Worm (Caenorhabditis elegans) whole organism, L2 larva: ENCODE measurements around the gene EGAP4.1.

Experiments
- F13H6.1 ChIP-seq: sonication (generic microtip); optimal IDR thresholded peaks from 2 replicates; lab custom pipeline; 2016; ENCODE audit warnings: missing genetic modification characterization, missing compliant biosample characterization
- R02D3.7 ChIP-seq: fragments of 150-350 bp; optimal IDR thresholded peaks from 2 replicates; lab custom pipeline; 2014; ENCODE audit warnings: missing biosample characterization, missing genetic modification characterization
- Y55F3AM.14 ChIP-seq: fragments of 200-800 bp; sonication (Bioruptor generic); optimal IDR thresholded peaks from 2 replicates; lab custom pipeline; 2018; ENCODE audit warnings: mild to moderate bottlenecking, missing genetic modification characterization, missing compliant biosample characterization
- alr-1 ChIP-seq: fragments of 150-350 bp; optimal IDR thresholded peaks from 2 replicates; lab custom pipeline; 2014; ENCODE audit warnings: missing biosample characterization, missing genetic modification characterization
- aly-2 ChIP-seq: fragments of 150-350 bp; optimal IDR thresholded peaks from 2 replicates; lab custom pipeline; 2014; ENCODE audit warnings: missing biosample characterization, missing genetic modification characterization
- ama-1 ChIP-seq: fragments of 150-350 bp; optimal IDR thresholded peaks from 2 replicates; lab custom pipeline; 2018; ENCODE audit warnings: inconsistent platforms
- blmp-1 ChIP-seq: sonication (generic microtip); optimal IDR thresholded peaks from 2 replicates; lab custom pipeline; 2017; ENCODE audit warnings: missing genetic modification characterization, mild to moderate bottlenecking, missing compliant biosample characterization, antibody characterized with exemption, moderate library complexity; ENCODE audit not compliant: insufficient read depth
- dmd-4 ChIP-seq: sonication (generic microtip); optimal IDR thresholded peaks from 2 replicates; lab custom pipeline; 2017; ENCODE audit warnings: missing biosample characterization, missing genetic modification characterization
- lin-13 ChIP-seq: fragments of 150-350 bp; optimal IDR thresholded peaks from 2 replicates; lab custom pipeline; 2014; ENCODE audit warnings: missing biosample characterization, missing genetic modification reagents, missing genetic modification characterization
- lin-39 ChIP-seq: fragments of 150-350 bp; optimal IDR thresholded peaks from 2 replicates; lab custom pipeline; 2014; ENCODE audit warnings: missing biosample characterization, missing genetic modification reagents, missing genetic modification characterization
- nhr-129 ChIP-seq: fragments of 150-350 bp; optimal IDR thresholded peaks from 2 replicates; lab custom pipeline; 2014; ENCODE audit warnings: missing biosample characterization, missing genetic modification characterization
- nhr-237 ChIP-seq: fragments of 150-350 bp; optimal IDR thresholded peaks from 2 replicates; lab custom pipeline; 2014; ENCODE audit warnings: missing biosample characterization, missing genetic modification characterization
- nhr-25 ChIP-seq: fragments of 150-350 bp; sonication (generic microtip); optimal IDR thresholded peaks from 3 replicates; lab custom pipeline; 2014; ENCODE audit warnings: missing biosample characterization, missing genetic modification characterization

DNA sequence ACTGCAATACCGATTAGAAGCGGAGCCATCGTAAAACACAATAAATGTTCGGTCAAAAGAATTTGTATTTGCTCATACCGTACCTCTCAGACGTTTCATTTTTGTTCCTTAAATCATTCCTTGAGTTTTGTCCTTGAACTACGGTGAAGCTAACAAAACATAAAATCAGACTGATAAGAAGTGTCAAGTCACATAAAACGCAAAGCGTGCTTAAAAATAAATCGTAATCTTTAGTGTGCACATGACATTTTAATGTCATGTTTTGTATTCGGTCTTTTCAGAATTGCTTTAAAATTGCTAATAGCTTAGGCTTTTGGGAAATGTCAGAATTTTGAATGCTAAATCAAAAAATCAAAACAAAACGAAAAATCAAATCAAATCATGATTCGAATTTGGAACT, 14.5 kb downstream of the EGAP4.1 start:
- TF ChIP-seq nhr-237 (tag; lab: Kevin White, UChicago), result no peak
- TF ChIP-seq nhr-129 (tag; lab: Kevin White, UChicago), result no peak
- TF ChIP-seq lin-13 (GFP tag; lab: Kevin White, UChicago), result no peak
- TF ChIP-seq ama-1 (lab: Kevin White, UChicago), result no peak
- TF ChIP-seq R02D3.7 (tag; lab: Kevin White, UChicago), result no peak
- TF ChIP-seq Y55F3AM.14 (GFP tag; lab: Kevin White, UChicago), result no peak
- TF ChIP-seq alr-1 (tag; lab: Kevin White, UChicago), result no peak
- TF ChIP-seq blmp-1, result no peak
- peak; percentile 23 for TF ChIP-seq F13H6.1 (tag; lab: Kevin White, UChicago)
- no peak for TF ChIP-seq nhr-25 (tag; lab: Kevin White, UChicago)
- no peak for TF ChIP-seq lin-39 (tag; lab: Kevin White, UChicago)
- TF ChIP-seq aly-2 (tag; lab: Kevin White, UChicago), result no peak
- TF ChIP-seq dmd-4 (tag; lab: Kevin White, UChicago), result no peak
